Fruit fly (Drosophila melanogaster): ENCODE data around the gene CG15012.

- TF ChIP-seq CG8478 (optimal IDR thresholded peaks at IDR 0.05) (no peak), pan (optimal IDR thresholded peaks at IDR 0.05) (no peak), Dll (optimal IDR thresholded peaks at IDR 0.05) (no peak), usp (GFP tag; optimal IDR thresholded peaks at IDR 0.05) (no peak), psq (optimal IDR thresholded peaks at IDR 0.05) (no peak)
These were observed 44.5 kb upstream of the CG15012 start for dm6 chr3L:4336588-4336987.

Measured in whole organism.